Worm (Caenorhabditis elegans) whole organism, L4 larva: ENCODE measurements around the gene let-653.
A peak's percentile ranks its signal among the peaks of the same experiment; 100 is the strongest.

Experiments
- F37D6.2 ChIP-seq: sonication (generic microtip); optimal IDR thresholded peaks from 2 replicates; lab custom pipeline; 2016; ENCODE audit warnings: mild to moderate bottlenecking, missing genetic modification characterization, missing compliant biosample characterization
- T26A8.4 ChIP-seq: fragments of 200-800 bp; sonication (Bioruptor generic); IDR thresholded peaks from 2 replicates; pipeline ENCODE4 v1.3.6; 2022; ENCODE audit warnings: missing genetic modification characterization, missing compliant biosample characterization
- ZK337.2 ChIP-seq: fragments of 200-800 bp; sonication (Bioruptor generic); IDR thresholded peaks from 2 replicates; pipeline ENCODE4 v1.3.6; 2022; ENCODE audit warnings: missing genetic modification reagents, missing genetic modification characterization, missing compliant biosample characterization
- ZK546.5 ChIP-seq, 2 experiments: sonication (generic microtip); optimal IDR thresholded peaks; 2 replicates each; lab custom pipeline; 2017; ENCODE audit warnings: missing biosample characterization in 2 of 2, missing genetic modification characterization in 2 of 2
- ama-1 ChIP-seq: fragments of 150-350 bp; optimal IDR thresholded peaks from 2 replicates; lab custom pipeline; 2014; ENCODE audit warnings: inconsistent platforms, mixed read lengths
- ceh-28 ChIP-seq: fragments of 150-350 bp; optimal IDR thresholded peaks from 2 replicates; lab custom pipeline; 2014; ENCODE audit warnings: missing biosample characterization, missing genetic modification reagents, missing genetic modification characterization
- ceh-62 ChIP-seq: sonication (generic microtip); optimal IDR thresholded peaks from 2 replicates; lab custom pipeline; 2017; ENCODE audit warnings: missing biosample characterization, missing genetic modification characterization
- ceh-82 ChIP-seq: sonication (generic microtip); optimal IDR thresholded peaks from 2 replicates; lab custom pipeline; 2017; ENCODE audit warnings: missing biosample characterization, missing genetic modification characterization
- ces-1 ChIP-seq: fragments of 150-350 bp; sonication (generic microtip); optimal IDR thresholded peaks from 4 replicates; lab custom pipeline; 2014; ENCODE audit warnings: missing biosample characterization, missing genetic modification reagents, missing genetic modification characterization
- daf-12 ChIP-seq: fragments of 150-350 bp; optimal IDR thresholded peaks from 2 replicates; lab custom pipeline; 2014; ENCODE audit warnings: missing biosample characterization, missing genetic modification reagents, missing genetic modification characterization
- daf-19 ChIP-seq: fragments of 200-800 bp; sonication (Bioruptor generic); conservative IDR thresholded peaks from 2 replicates; pipeline ENCODE4 v1.3.6; 2022; ENCODE audit warnings: missing genetic modification characterization, missing compliant biosample characterization
- dmd-6 ChIP-seq: fragments of 200-800 bp; sonication (Bioruptor generic); IDR thresholded peaks from 2 replicates; pipeline ENCODE4 v1.3.6; 2022; ENCODE audit warnings: missing genetic modification reagents, missing genetic modification characterization, missing compliant biosample characterization
- dmd-8 ChIP-seq: fragments of 200-800 bp; sonication (Bioruptor generic); IDR thresholded peaks from 2 replicates; pipeline ENCODE4 v1.3.6; 2022; ENCODE audit warnings: missing genetic modification characterization, missing compliant biosample characterization
- duxl-1 ChIP-seq: sonication (generic microtip); optimal IDR thresholded peaks from 2 replicates; lab custom pipeline; 2016; ENCODE audit warnings: mild to moderate bottlenecking, missing genetic modification characterization, moderate library complexity, missing compliant biosample characterization; ENCODE audit not compliant: poor library complexity
- egl-43 ChIP-seq: fragments of 200-800 bp; sonication (Bioruptor generic); IDR thresholded peaks from 2 replicates; pipeline ENCODE4 v1.3.6; 2022; ENCODE audit warnings: missing genetic modification reagents, missing genetic modification characterization, missing compliant biosample characterization
- fos-1 ChIP-seq: fragments of 150-350 bp; optimal IDR thresholded peaks from 2 replicates; lab custom pipeline; 2014; ENCODE audit warnings: missing biosample characterization, missing genetic modification characterization
- hif-1 ChIP-seq, 2 experiments: sonication (generic microtip); optimal IDR thresholded peaks; 2 replicates each; lab custom pipeline; 2016 to 2017; ENCODE audit warnings: missing compliant biosample characterization in 2 of 2, missing genetic modification characterization in 2 of 2, missing genetic modification reagents in 2 of 2, missing genotype in 2 of 2, mild to moderate bottlenecking in 1 of 2
- hlh-11 ChIP-seq: fragments of 200-800 bp; sonication (Bioruptor generic); optimal IDR thresholded peaks from 2 replicates; lab custom pipeline; 2018; ENCODE audit warnings: mild to moderate bottlenecking, missing genetic modification characterization, missing compliant biosample characterization
- hmg-1.1 ChIP-seq: fragments of 200-800 bp; sonication (Bioruptor generic); IDR thresholded peaks from 2 replicates; pipeline ENCODE4 v1.3.6; 2022; ENCODE audit warnings: missing genetic modification reagents, missing genetic modification characterization, missing compliant biosample characterization
- lim-7 ChIP-seq: fragments of 200-800 bp; sonication (Bioruptor generic); IDR thresholded peaks from 2 replicates; pipeline ENCODE4 v1.3.6; 2022; ENCODE audit warnings: missing genetic modification characterization, missing compliant biosample characterization
- lin-38 ChIP-seq: fragments of 200-800 bp; sonication (Bioruptor generic); IDR thresholded peaks from 2 replicates; pipeline ENCODE4 v1.3.6; 2022; ENCODE audit warnings: missing genetic modification reagents, missing genetic modification characterization, missing compliant biosample characterization
- lin-39 ChIP-seq: fragments of 150-350 bp; optimal IDR thresholded peaks from 2 replicates; lab custom pipeline; 2014; ENCODE audit warnings: missing biosample characterization, missing genetic modification reagents, missing genetic modification characterization
- lsy-2 ChIP-seq, 2 experiments: fragments of 150-350 bp in 1 of 2; sonication (generic microtip) in 1 of 2; optimal IDR thresholded peaks; 2 replicates each; lab custom pipeline; 2014 to 2017; ENCODE audit warnings: missing biosample characterization in 2 of 2, missing genetic modification characterization in 2 of 2
- mdl-1 ChIP-seq, 2 experiments: fragments of 150-350 bp in 1 of 2; sonication (generic microtip) in 1 of 2; optimal IDR thresholded peaks; 2 replicates each; lab custom pipeline; 2014 to 2017; ENCODE audit warnings: missing biosample characterization in 2 of 2, missing genetic modification characterization in 2 of 2
- mdt-29 ChIP-seq: fragments of 200-800 bp; sonication (Bioruptor generic); IDR thresholded peaks from 2 replicates; pipeline ENCODE4 v1.3.6; 2022; ENCODE audit warnings: missing genetic modification reagents, missing genetic modification characterization, missing compliant biosample characterization
- nhr-11 ChIP-seq: fragments of 150-350 bp; optimal IDR thresholded peaks from 2 replicates; lab custom pipeline; 2014; ENCODE audit warnings: missing biosample characterization, missing genetic modification characterization
- nhr-237 ChIP-seq: sonication (generic microtip); optimal IDR thresholded peaks from 2 replicates; lab custom pipeline; 2017; ENCODE audit warnings: missing biosample characterization, missing genetic modification characterization
- nhr-28 ChIP-seq: fragments of 150-350 bp; optimal IDR thresholded peaks from 2 replicates; lab custom pipeline; 2014; ENCODE audit warnings: missing biosample characterization, missing genetic modification characterization
- nhr-77 ChIP-seq: fragments of 150-350 bp; optimal IDR thresholded peaks from 2 replicates; lab custom pipeline; 2014; ENCODE audit warnings: missing biosample characterization, missing genetic modification characterization
- pha-4 ChIP-seq, 2 experiments: fragments of 150-350 bp in 1 of 2; fragments of 200-800 bp in 1 of 2; sonication (Bioruptor generic) in 1 of 2; IDR thresholded peaks in 1 of 2; optimal IDR thresholded peaks in 1 of 2; 2 replicates each; pipeline versions ENCODE4 v1.3.6 to Lab custom; 2014 to 2022; ENCODE audit warnings: missing genetic modification characterization in 2 of 2, missing genetic modification reagents in 2 of 2, missing biosample characterization in 1 of 2, missing compliant biosample characterization in 1 of 2
- php-3 ChIP-seq: fragments of 200-800 bp; sonication (Bioruptor generic); IDR thresholded peaks from 2 replicates; pipeline ENCODE4 v1.3.6; 2022; ENCODE audit warnings: missing genetic modification reagents, missing genetic modification characterization, missing compliant biosample characterization
- set-16 ChIP-seq: fragments of 200-800 bp; sonication (Bioruptor generic); IDR thresholded peaks from 2 replicates; pipeline ENCODE4 v1.3.6; 2022; ENCODE audit warnings: missing genetic modification reagents, missing genetic modification characterization, missing compliant biosample characterization
- unc-62 ChIP-seq, 3 experiments: fragments of 150-350 bp in 1 of 3; sonication (generic microtip); optimal IDR thresholded peaks in 2 of 3; peaks in 1 of 3; 1 replicate in 1 of 3; 2 replicates in 2 of 3; lab custom pipeline; 2014 to 2017; ENCODE audit warnings: missing biosample characterization in 3 of 3, missing genetic modification characterization in 3 of 3, missing genetic modification reagents in 3 of 3, missing genotype in 1 of 3
- zag-1 ChIP-seq: fragments of 150-350 bp; optimal IDR thresholded peaks from 2 replicates; lab custom pipeline; 2014; ENCODE audit warnings: missing biosample characterization, missing genetic modification characterization
- zfp-2 ChIP-seq: sonication (generic microtip); optimal IDR thresholded peaks from 2 replicates; lab custom pipeline; 2016; ENCODE audit warnings: mild to moderate bottlenecking, missing genetic modification characterization, missing compliant biosample characterization
- ztf-11 ChIP-seq: fragments of 150-350 bp; optimal IDR thresholded peaks from 2 replicates; lab custom pipeline; 2014; ENCODE audit warnings: missing biosample characterization, missing genetic modification characterization

Gene let-653

DNA sequence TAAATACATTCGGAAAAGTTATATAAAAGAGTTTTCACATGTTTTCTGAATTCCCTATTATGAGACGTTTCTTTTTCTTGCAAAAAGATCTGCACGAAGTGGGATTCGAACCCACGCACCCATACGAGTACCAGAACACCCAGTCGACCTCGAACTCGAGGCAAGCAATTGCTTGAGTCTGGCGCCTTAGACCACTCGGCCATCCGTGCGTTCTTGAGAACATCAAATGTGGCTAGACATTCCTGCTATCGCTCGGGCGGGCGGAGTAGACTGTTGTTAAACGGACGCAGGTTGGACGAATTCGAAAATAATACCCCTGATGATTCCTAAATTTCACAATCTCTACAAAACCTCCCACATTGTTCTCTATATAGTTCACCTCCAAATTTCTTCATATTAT lies 43.0 kb downstream of the let-653 start (continued):
- no peak for TF ChIP-seq lin-39 (tag; lab: Kevin White, UChicago)
- TF ChIP-seq lsy-2 (tag; optimal IDR thresholded peaks at IDR 0.05; lab: Kevin White, UChicago) = peak in 1 of 2 experiments; percentile 48
- TF ChIP-seq ZK546.5 (tag; optimal IDR thresholded peaks at IDR 0.05; lab: Kevin White, UChicago) = no peak
- TF ChIP-seq nhr-28 (tag; lab: Kevin White, UChicago) = peak; percentile 40
- TF ChIP-seq hlh-11 (tag; lab: Kevin White, UChicago) = peak; percentile 57

DNA sequence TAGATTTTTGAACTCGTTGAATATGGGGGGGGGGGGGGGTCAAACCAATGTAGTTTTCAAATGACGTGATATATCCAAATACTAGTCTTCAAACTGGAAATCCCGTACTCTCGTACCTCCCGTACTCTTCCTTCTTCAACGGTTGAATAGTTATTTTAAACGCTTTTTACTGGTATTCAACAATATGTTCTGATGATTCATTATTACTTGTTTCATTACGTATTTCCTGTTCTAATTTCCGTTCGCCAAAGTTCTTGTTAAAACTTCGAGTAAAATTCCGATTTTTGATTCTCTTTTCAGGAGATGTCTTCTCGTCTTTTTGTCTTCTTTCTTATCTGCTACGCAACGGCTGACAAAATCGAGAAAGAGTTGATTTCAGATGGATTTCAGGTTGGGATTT lies 45.2 kb downstream of the let-653 start, which contains the start of gene nhx-9:
TSS of gene nhx-9 (plus strand) at position 301 of the 400 bp plus-strand sequence.
- TF ChIP-seq dmd-6 (GFP tag; lab: Robert Waterston, UW) (no peak), ceh-82 (tag; lab: Kevin White, UChicago) (no peak), lin-38 (GFP tag; lab: Robert Waterston, UW) (no peak), nhr-77 (tag; lab: Kevin White, UChicago) (no peak), php-3 (no peak), dmd-8 (GFP tag; lab: Robert Waterston, UW) (no peak), ama-1 (lab: Kevin White, UChicago) (no peak), lim-7 (no peak)

DNA sequence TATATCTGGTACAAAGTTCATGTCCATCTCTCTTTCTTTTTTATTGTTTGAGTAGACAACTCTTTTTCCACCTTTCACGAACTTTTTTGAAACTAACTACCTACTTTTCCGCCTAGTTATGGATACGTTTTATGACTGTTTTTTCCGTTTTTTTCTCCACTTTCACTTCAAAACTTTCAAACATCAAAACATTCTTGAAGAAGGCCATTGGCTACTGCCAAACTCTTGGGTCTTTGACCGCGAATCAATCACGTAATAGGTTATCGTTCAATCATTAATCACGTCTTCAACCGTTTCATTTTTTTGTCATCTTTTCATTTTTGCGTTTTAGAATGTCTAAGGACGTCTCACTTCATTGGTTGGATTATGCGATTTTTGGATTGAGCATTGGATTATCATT lies 51.7 kb downstream of the let-653 start, which contains the start of gene slc-5A12:
TSS of gene slc-5A12 (plus strand) at position 333 of the 400 bp plus-strand sequence.
- TF ChIP-seq hif-1 (tag; optimal IDR thresholded peaks at IDR 0.05; lab: Kevin White, UChicago) (no peak), duxl-1 (no peak), zag-1 (tag; lab: Kevin White, UChicago) (no peak), hmg-1.1 (no peak), nhr-77 (tag; lab: Kevin White, UChicago) (no peak), F37D6.2 (tag; lab: Kevin White, UChicago) (no peak), fos-1 (tag; lab: Kevin White, UChicago) (no peak), ZK337.2 (GFP tag; lab: Robert Waterston, UW) (no peak), T26A8.4 (GFP tag; lab: Robert Waterston, UW) (no peak), egl-43 (GFP tag; lab: Robert Waterston, UW) (no peak), daf-19 (GFP tag; lab: Robert Waterston, UW) (no peak), ceh-28 (tag; lab: Kevin White, UChicago) (no peak), ces-1 (GFP tag; lab: Kevin White, UChicago) (no peak), ceh-62 (tag; lab: Kevin White, UChicago) (no peak)

DNA sequence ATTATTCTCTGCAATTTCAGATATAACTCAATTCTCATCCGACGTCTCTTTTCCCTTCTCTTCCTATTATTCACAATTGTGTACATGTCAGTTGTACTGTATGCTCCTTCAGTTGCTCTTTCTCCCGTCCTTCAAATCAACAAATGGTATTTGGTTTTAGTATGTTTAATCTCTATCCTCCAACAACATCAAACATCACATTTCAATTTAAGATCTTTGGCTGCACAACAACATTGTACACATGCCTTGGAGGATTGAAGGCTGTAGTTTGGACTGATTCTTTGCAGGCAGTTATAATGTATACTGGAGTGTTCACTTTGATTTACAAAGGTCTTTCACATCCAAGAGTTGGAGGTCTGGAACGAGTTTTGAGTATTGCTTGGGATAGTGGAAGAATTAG lies 53.1 kb downstream of the let-653 start:
- TF ChIP-seq nhr-237 (no peak), set-16 (GFP tag; lab: Robert Waterston, UW) (no peak), mdt-29 (GFP tag; lab: Robert Waterston, UW) (peak; percentile 27; the same call in 1 of the 2 replicates), daf-12 (tag; lab: Kevin White, UChicago) (no peak), pha-4 (GFP tag; IDR thresholded peaks at IDR 0.05; lab: Robert Waterston, UW) (no peak), pha-4 (tag; optimal IDR thresholded peaks at IDR 0.05; lab: Kevin White, UChicago) (no peak), lin-39 (tag; lab: Kevin White, UChicago) (no peak), ama-1 (lab: Kevin White, UChicago) (no peak), nhr-11 (tag; lab: Kevin White, UChicago) (no peak), zfp-2 (no peak), mdl-1 (tag; optimal IDR thresholded peaks at IDR 0.05; lab: Kevin White, UChicago) (no peak), ztf-11 (tag; lab: Kevin White, UChicago) (no peak), T26A8.4 (GFP tag; lab: Robert Waterston, UW) (peak; percentile 38; the same call in 1 of the 2 replicates), unc-62 (GFP tag; optimal IDR thresholded peaks at IDR 0.05 in 1 of 2; lab: Kevin White, UChicago) (peak in 1 of 2 experiments; percentile 71), unc-62 (tag; optimal IDR thresholded peaks at IDR 0.05; lab: Kevin White, UChicago) (no peak), lim-7 (no peak), ceh-62 (tag; lab: Kevin White, UChicago) (no peak)
